Fruit fly (Drosophila melanogaster): ENCODE results near the gene CG7453.
A peak's percentile ranks its signal among the peaks of the same experiment; 100 is the strongest.

The CG7453 gene

DNA sequence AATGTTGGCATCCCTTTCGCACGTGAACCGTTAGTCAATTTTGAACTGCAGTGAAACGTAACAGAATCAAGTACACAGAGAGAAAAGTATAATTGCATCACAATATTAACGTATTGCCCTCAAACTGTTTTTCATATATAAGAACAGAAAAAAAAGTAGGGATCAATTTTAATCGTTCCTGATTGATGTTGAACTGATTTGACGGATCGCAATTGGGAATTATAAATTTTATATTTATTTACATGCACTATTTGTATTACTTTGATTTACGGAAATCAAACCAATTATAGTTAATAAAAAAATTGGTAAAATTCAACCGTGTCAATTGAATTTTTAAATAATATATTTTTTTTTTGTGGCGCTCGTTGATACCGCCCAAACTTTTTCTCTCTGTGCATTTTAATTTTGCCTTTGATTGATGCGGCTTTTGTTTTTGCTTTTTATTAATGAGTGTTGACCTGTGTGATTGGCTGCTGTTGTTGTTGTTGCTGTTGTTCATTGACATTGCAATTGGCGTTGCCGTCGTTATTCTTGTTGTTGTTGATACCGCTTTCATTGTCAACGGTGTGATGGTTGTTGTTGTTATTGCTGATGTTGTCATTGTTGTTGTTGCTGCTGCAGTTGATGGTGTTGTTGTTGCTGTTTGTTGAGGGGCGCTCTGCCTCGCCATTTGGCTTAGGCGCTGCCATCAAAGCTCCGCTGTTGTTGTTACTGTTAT, 27.2 kb upstream of the CG7453 start (continued):
- TF ChIP-seq BEAF-32 (GFP tag; optimal IDR thresholded peaks at IDR 0.05) (no peak), CG10366 (GFP tag; IDR thresholded peaks at IDR 0.05) (peak; percentile 46), Six4 (GFP tag; optimal IDR thresholded peaks at IDR 0.05) (peak; percentile 20), CG4820 (GFP tag; optimal IDR thresholded peaks at IDR 0.05) (peak; percentile 57), Dfd (GFP tag; optimal IDR thresholded peaks at IDR 0.05) (no peak), bcd (GFP tag; optimal IDR thresholded peaks at IDR 0.05) (peak; percentile 53), lilli (GFP tag; optimal IDR thresholded peaks at IDR 0.05) (peak; percentile 35), CG14441 (GFP tag; IDR thresholded peaks at IDR 0.05) (no peak; the same call in 1 of the 2 replicates), PHDP (tag; optimal IDR thresholded peaks at IDR 0.05) (peak; percentile 57), Mes4 (GFP tag; optimal IDR thresholded peaks at IDR 0.05) (no peak)

- no peak for TF ChIP-seq D (optimal IDR thresholded peaks at IDR 0.05)
- no peak for TF ChIP-seq D (GFP tag; optimal IDR thresholded peaks at IDR 0.05)
- TF ChIP-seq CG2678 (tag; optimal IDR thresholded peaks at IDR 0.05) = peak; percentile 5
- TF ChIP-seq zfh1 (GFP tag; IDR thresholded peaks at IDR 0.05) = 0 out of 3 replicates have a peak, but pooled peaks have one; percentile 15
- TF ChIP-seq vvl (GFP tag; IDR thresholded peaks at IDR 0.05) = 0 out of 2 replicates have a peak, but pooled peaks have one; percentile 19
- 0 out of 2 replicates have a peak, but pooled peaks have one; percentile 17 for TF ChIP-seq slbo (GFP tag; IDR thresholded peaks at IDR 0.05)
- TF ChIP-seq CTCF (GFP tag; optimal IDR thresholded peaks at IDR 0.05) = no peak
- no peak for TF ChIP-seq CG4854 (GFP tag; optimal IDR thresholded peaks at IDR 0.05)
- no peak for TF ChIP-seq CG8359 (GFP tag; optimal IDR thresholded peaks at IDR 0.05; ENCODE audit: borderline replicate concordance)
- TF ChIP-seq onecut (GFP tag; IDR thresholded peaks at IDR 0.05) = no peak
- TF ChIP-seq CG18599 (GFP tag; optimal IDR thresholded peaks at IDR 0.05) = peak; percentile 48
- TF ChIP-seq CG6813 (GFP tag; optimal IDR thresholded peaks at IDR 0.05) = peak; percentile 28
- TF ChIP-seq CG18011 (GFP tag; optimal IDR thresholded peaks at IDR 0.05) = peak; percentile 22
- peak; percentile 63; the same call in 1 of the 2 replicates for TF ChIP-seq CG42726 (GFP tag; IDR thresholded peaks at IDR 0.05; ENCODE audit: partially characterized antibody)
- TF ChIP-seq CG1832 (GFP tag; optimal IDR thresholded peaks at IDR 0.05) = peak; percentile 38
- TF ChIP-seq CrebB (tag; optimal IDR thresholded peaks at IDR 0.05) = peak; percentile 18
- TF ChIP-seq NC2α (GFP tag; optimal IDR thresholded peaks at IDR 0.05) = peak; percentile 61
- no peak for TF ChIP-seq CG15073 (GFP tag; optimal IDR thresholded peaks at IDR 0.05)
- TF ChIP-seq Xbp1 (GFP tag; optimal IDR thresholded peaks at IDR 0.05) = no peak
- TF ChIP-seq CG13624 (GFP tag; optimal IDR thresholded peaks at IDR 0.05) = no peak
- no peak for TF ChIP-seq CG9876 (GFP tag; optimal IDR thresholded peaks at IDR 0.05)
- TF ChIP-seq Dref (GFP tag; IDR thresholded peaks at IDR 0.05) = 0 out of 2 replicates have a peak, but pooled peaks have one; percentile 29
- TF ChIP-seq Fer1 (GFP tag; optimal IDR thresholded peaks at IDR 0.05) = peak; percentile 29
- TF ChIP-seq yki (optimal IDR thresholded peaks at IDR 0.05) = peak; percentile 75
- no peak for TF ChIP-seq ap (GFP tag; IDR thresholded peaks at IDR 0.05)
- TF ChIP-seq exex (tag; optimal IDR thresholded peaks at IDR 0.05) = peak; percentile 51
- 0 out of 3 replicates have a peak, but pooled peaks have one; percentile 46 for TF ChIP-seq zen2 (GFP tag; IDR thresholded peaks at IDR 0.05; ENCODE audit: partially characterized antibody)
- peak; percentile 28; the same call in 1 of the 3 replicates for TF ChIP-seq HLH4C (GFP tag; IDR thresholded peaks at IDR 0.05; ENCODE audit: partially characterized antibody)
- TF ChIP-seq CG2875 (GFP tag; optimal IDR thresholded peaks at IDR 0.05) = no peak
- no peak for TF ChIP-seq C15 (GFP tag; IDR thresholded peaks at IDR 0.05)
- peak; percentile 14 for TF ChIP-seq CG6765 (GFP tag; optimal IDR thresholded peaks at IDR 0.05)
- TF ChIP-seq Bgb (GFP tag; IDR thresholded peaks at IDR 0.05; ENCODE audit: partially characterized antibody) = peak; percentile 51; the same call in 1 of the 2 replicates
- TF ChIP-seq sug (tag; optimal IDR thresholded peaks at IDR 0.05) = peak; percentile 87
- no peak for TF ChIP-seq Meics (GFP tag; optimal IDR thresholded peaks at IDR 0.05)
- TF ChIP-seq sens-2 (GFP tag; IDR thresholded peaks at IDR 0.05) = no peak
- TF ChIP-seq crol (GFP tag; IDR thresholded peaks at IDR 0.05) = peak; percentile 96
- peak; percentile 6; the same call in 1 of the 3 replicates for TF ChIP-seq row (GFP tag; IDR thresholded peaks at IDR 0.05)
Measured at dm6 chrX:19153288-19154130, 26.5 kb upstream of the CG7453 start.
